Fruit fly (Drosophila melanogaster) whole organism, embryonic: ENCODE data around the gene nudE.
A peak's percentile ranks its signal among the peaks of the same experiment; 100 is the strongest.

ENCODE experiments used
- CG10147 ChIP-seq: fragments of 200-800 bp; sonication (Bioruptor generic); optimal IDR thresholded peaks from 2 replicates; lab custom pipeline; 2019; ENCODE audit warnings: missing biosample characterization, mild to moderate bottlenecking, missing genetic modification characterization, moderate library complexity
- CG12155 ChIP-seq: fragments of 200-800 bp; sonication (Bioruptor generic); optimal IDR thresholded peaks from 3 replicates; lab custom pipeline; 2016; ENCODE audit warnings: missing biosample characterization, missing genetic modification characterization
- CG12299 ChIP-seq: fragments of 200-800 bp; sonication (Bioruptor generic); optimal IDR thresholded peaks from 2 replicates; lab custom pipeline; 2018; ENCODE audit warnings: missing biosample characterization, mild to moderate bottlenecking, missing genetic modification characterization
- CG12391 ChIP-seq: fragments of 200-800 bp; sonication (Bioruptor generic); optimal IDR thresholded peaks from 3 replicates; lab custom pipeline; 2018; ENCODE audit warnings: missing biosample characterization, mild to moderate bottlenecking, missing genetic modification characterization, moderate library complexity
- CG14014 ChIP-seq: fragments of 200-800 bp; sonication (Bioruptor generic); IDR thresholded peaks from 2 replicates; pipeline ENCODE4 v1.3.6; 2022; ENCODE audit warnings: missing biosample characterization, missing genetic modification characterization
- CG14710 ChIP-seq: fragments of 200-800 bp; sonication (Bioruptor generic); optimal IDR thresholded peaks from 3 replicates; lab custom pipeline; 2019; ENCODE audit warnings: missing biosample characterization, mild to moderate bottlenecking, missing genetic modification characterization, moderate library complexity
- CG14965 ChIP-seq: fragments of 200-800 bp; sonication (Bioruptor generic); optimal IDR thresholded peaks from 2 replicates; lab custom pipeline; 2016; ENCODE audit warnings: missing biosample characterization, missing genetic modification characterization, borderline replicate concordance
- CG15479 ChIP-seq: fragments of 200-800 bp; sonication (Bioruptor generic); optimal IDR thresholded peaks from 3 replicates; lab custom pipeline; 2019; ENCODE audit warnings: missing biosample characterization, mild to moderate bottlenecking, missing genetic modification characterization, moderate library complexity
- CG15514 ChIP-seq: fragments of 200-800 bp; sonication (Bioruptor generic); optimal IDR thresholded peaks from 3 replicates; lab custom pipeline; 2017; ENCODE audit warnings: missing biosample characterization, missing genetic modification characterization, mild to moderate bottlenecking, moderate library complexity, missing genetic modification reagents
- CG1602 ChIP-seq: fragments of 200-800 bp; sonication (Bioruptor generic); optimal IDR thresholded peaks from 3 replicates; lab custom pipeline; 2016; ENCODE audit warnings: missing biosample characterization, missing genetic modification characterization
- CG30403 ChIP-seq: fragments of 200-800 bp; sonication (Bioruptor generic); optimal IDR thresholded peaks from 3 replicates; lab custom pipeline; 2016; ENCODE audit warnings: missing biosample characterization, missing genetic modification characterization
- CG31388 ChIP-seq: fragments of 200-800 bp; sonication (Bioruptor generic); optimal IDR thresholded peaks from 2 replicates; lab custom pipeline; 2016; ENCODE audit warnings: missing biosample characterization, missing genetic modification characterization
- CG3407 ChIP-seq: fragments of 200-800 bp; sonication (Bioruptor generic); optimal IDR thresholded peaks from 2 replicates; lab custom pipeline; 2018; ENCODE audit warnings: missing biosample characterization, mild to moderate bottlenecking, missing genetic modification characterization
- CG4328 ChIP-seq: fragments of 200-800 bp; sonication (Bioruptor generic); optimal IDR thresholded peaks from 3 replicates; lab custom pipeline; 2017; ENCODE audit warnings: missing biosample characterization, missing genetic modification reagents, missing genetic modification characterization
- CG4854 ChIP-seq: fragments of 200-800 bp; sonication (Bioruptor generic); optimal IDR thresholded peaks from 2 replicates; lab custom pipeline; 2016; ENCODE audit warnings: missing biosample characterization, missing genetic modification characterization, inconsistent platforms
- CG7928 ChIP-seq: fragments of 200-800 bp; sonication (Bioruptor generic); optimal IDR thresholded peaks from 2 replicates; lab custom pipeline; 2017; ENCODE audit warnings: missing biosample characterization, mild to moderate bottlenecking, missing genetic modification characterization
- CG8944 ChIP-seq: fragments of 200-800 bp; sonication (Bioruptor generic); optimal IDR thresholded peaks from 3 replicates; lab custom pipeline; 2016; ENCODE audit warnings: missing biosample characterization, missing genetic modification characterization
- CG9437 ChIP-seq: fragments of 200-800 bp; sonication (Bioruptor generic); optimal IDR thresholded peaks from 2 replicates; lab custom pipeline; 2018; ENCODE audit warnings: missing biosample characterization, mild to moderate bottlenecking, missing genetic modification characterization
- CkIIα-i1 ChIP-seq: fragments of 200-800 bp; sonication (Bioruptor generic); IDR thresholded peaks from 2 replicates; pipeline ENCODE4 v1.3.6; 2022; ENCODE audit warnings: missing biosample characterization, missing genetic modification characterization
- CoRest ChIP-seq: fragments of 200-800 bp; sonication (Bioruptor generic); optimal IDR thresholded peaks from 3 replicates; lab custom pipeline; 2018; ENCODE audit warnings: missing biosample characterization, mild to moderate bottlenecking, missing genetic modification characterization, moderate library complexity
- CrebB ChIP-seq: fragments of 200-800 bp; sonication (Bioruptor generic); optimal IDR thresholded peaks from 3 replicates; lab custom pipeline; 2018; ENCODE audit warnings: missing biosample characterization, mild to moderate bottlenecking, missing genetic modification characterization
- Elba2 ChIP-seq: fragments of 200-800 bp; sonication (Bioruptor generic); optimal IDR thresholded peaks from 3 replicates; lab custom pipeline; 2016; ENCODE audit warnings: missing biosample characterization, missing genetic modification characterization
- HLHmδ ChIP-seq: fragments of 200-800 bp; sonication (Bioruptor generic); optimal IDR thresholded peaks from 2 replicates; lab custom pipeline; 2018; ENCODE audit warnings: missing biosample characterization, mild to moderate bottlenecking, missing genetic modification characterization, moderate library complexity
- Hmx ChIP-seq: fragments of 200-800 bp; sonication (Bioruptor generic); optimal IDR thresholded peaks from 2 replicates; lab custom pipeline; 2016; ENCODE audit warnings: missing biosample characterization, missing genetic modification characterization
- Hr51 ChIP-seq, 2 experiments: fragments of 200-800 bp; sonication (Bioruptor generic); optimal IDR thresholded peaks; 2 replicates in 1 of 2; 3 replicates in 1 of 2; lab custom pipeline; 2016 to 2018; ENCODE audit warnings: missing biosample characterization in 2 of 2, missing genetic modification characterization in 2 of 2, mild to moderate bottlenecking in 1 of 2, moderate library complexity in 1 of 2
- MESR4 ChIP-seq: fragments of 200-800 bp; sonication (Bioruptor generic); optimal IDR thresholded peaks from 2 replicates; lab custom pipeline; 2018; ENCODE audit warnings: missing biosample characterization, mild to moderate bottlenecking, missing genetic modification characterization, moderate library complexity
- NK7.1 ChIP-seq: fragments of 200-800 bp; sonication (Bioruptor generic); optimal IDR thresholded peaks from 3 replicates; lab custom pipeline; 2016; ENCODE audit warnings: missing biosample characterization, missing genetic modification characterization
- Opbp ChIP-seq: fragments of 200-800 bp; sonication (Bioruptor generic); IDR thresholded peaks from 3 replicates; pipeline ENCODE4 v1.3.6; 2022; ENCODE audit warnings: missing biosample characterization, missing genetic modification characterization; ENCODE audit not compliant: partially characterized antibody
- Sox100B ChIP-seq: fragments of 200-800 bp; sonication (Bioruptor generic); optimal IDR thresholded peaks from 3 replicates; lab custom pipeline; 2018; ENCODE audit warnings: missing biosample characterization, mild to moderate bottlenecking, missing genetic modification characterization
- Sox102F ChIP-seq: fragments of 200-800 bp; sonication (Bioruptor generic); optimal IDR thresholded peaks from 2 replicates; lab custom pipeline; 2018; ENCODE audit warnings: missing biosample characterization, mild to moderate bottlenecking, missing genetic modification characterization, moderate library complexity
- Stat92E ChIP-seq, 3 experiments: fragments of >200 bp in 2 of 3; fragments of 200-800 bp in 1 of 3; sonication (Bioruptor generic) in 1 of 3; optimal IDR thresholded peaks; 2 replicates each; lab custom pipeline; 2017 to 2019; ENCODE audit warnings: missing biosample characterization in 3 of 3, missing genetic modification characterization in 3 of 3, mild to moderate bottlenecking in 1 of 3, moderate library complexity in 1 of 3
- Tbp ChIP-seq: fragments of >200 bp; optimal IDR thresholded peaks from 2 replicates; lab custom pipeline; 2018; ENCODE audit warnings: missing biosample characterization, missing genetic modification characterization
- Vsx1 ChIP-seq: fragments of 200-800 bp; sonication (Bioruptor generic); optimal IDR thresholded peaks from 2 replicates; lab custom pipeline; 2017; ENCODE audit warnings: missing biosample characterization, mild to moderate bottlenecking, missing genetic modification characterization, missing genetic modification reagents
- YL-1 ChIP-seq: fragments of 200-800 bp; sonication (Bioruptor generic); optimal IDR thresholded peaks from 3 replicates; lab custom pipeline; 2017; ENCODE audit warnings: missing biosample characterization, mild to moderate bottlenecking, missing genetic modification characterization
- ash1 ChIP-seq: fragments of 200-800 bp; sonication (Bioruptor generic); optimal IDR thresholded peaks from 2 replicates; lab custom pipeline; 2018; ENCODE audit warnings: missing biosample characterization, mild to moderate bottlenecking, missing genetic modification characterization
- cg ChIP-seq: fragments of 200-800 bp; sonication (Bioruptor generic); optimal IDR thresholded peaks from 3 replicates; lab custom pipeline; 2019; ENCODE audit warnings: missing biosample characterization, mild to moderate bottlenecking, missing genetic modification characterization, moderate library complexity
- danr ChIP-seq: fragments of 200-800 bp; sonication (Bioruptor generic); IDR thresholded peaks from 2 replicates; pipeline ENCODE4 v1.3.6; 2022; ENCODE audit warnings: missing biosample characterization, missing genetic modification characterization
- dimm ChIP-seq: fragments of 200-800 bp; sonication (Bioruptor generic); IDR thresholded peaks from 2 replicates; pipeline ENCODE4 v1.3.6; 2022; ENCODE audit warnings: missing biosample characterization, missing genetic modification characterization
- eve ChIP-seq, 2 experiments: fragments of >200 bp; optimal IDR thresholded peaks; 2 replicates each; lab custom pipeline; 2017; ENCODE audit warnings: missing biosample characterization in 2 of 2, missing genetic modification characterization in 2 of 2
- fd96Cb ChIP-seq: fragments of 200-800 bp; sonication (Bioruptor generic); optimal IDR thresholded peaks from 2 replicates; lab custom pipeline; 2018; ENCODE audit warnings: missing biosample characterization, mild to moderate bottlenecking, missing genetic modification characterization, moderate library complexity
- gce ChIP-seq: fragments of 200-800 bp; sonication (Bioruptor generic); IDR thresholded peaks from 3 replicates; pipeline ENCODE4 v1.3.6; 2022; ENCODE audit warnings: missing biosample characterization, missing genetic modification characterization
- ham ChIP-seq: fragments of 200-800 bp; sonication (Bioruptor generic); IDR thresholded peaks from 2 replicates; pipeline ENCODE4 v1.3.6; 2022; ENCODE audit warnings: missing biosample characterization, missing genetic modification characterization
- inv ChIP-seq: fragments of 200-800 bp; sonication (Bioruptor generic); IDR thresholded peaks from 2 replicates; pipeline ENCODE4 v1.3.6; 2022; ENCODE audit warnings: missing biosample characterization, missing genetic modification characterization; ENCODE audit not compliant: partially characterized antibody
- kni ChIP-seq: fragments of 200-800 bp; sonication (Bioruptor generic); optimal IDR thresholded peaks from 3 replicates; lab custom pipeline; 2017; ENCODE audit warnings: mild to moderate bottlenecking, missing biosample characterization, missing genetic modification reagents, missing genetic modification characterization
- mam ChIP-seq: fragments of 200-800 bp; sonication (Bioruptor generic); optimal IDR thresholded peaks from 3 replicates; lab custom pipeline; 2016; ENCODE audit warnings: missing biosample characterization, missing genetic modification characterization
- nerfin-2 ChIP-seq: fragments of 200-800 bp; sonication (Bioruptor generic); IDR thresholded peaks from 2 replicates; pipeline ENCODE4 v1.3.6; 2022; ENCODE audit warnings: missing biosample characterization, missing genetic modification characterization; ENCODE audit not compliant: partially characterized antibody
- salm ChIP-seq: fragments of 200-800 bp; sonication (Bioruptor generic); optimal IDR thresholded peaks from 2 replicates; lab custom pipeline; 2018; ENCODE audit warnings: missing biosample characterization, mild to moderate bottlenecking, missing genetic modification characterization
- sisA ChIP-seq: fragments of 200-800 bp; sonication (Bioruptor generic); IDR thresholded peaks from 2 replicates; pipeline ENCODE4 v1.3.6; 2022; ENCODE audit warnings: missing biosample characterization, missing genetic modification characterization
- tna ChIP-seq: fragments of 200-800 bp; sonication (Bioruptor generic); IDR thresholded peaks from 2 replicates; pipeline ENCODE4 v1.3.6; 2022; ENCODE audit warnings: missing biosample characterization, missing genetic modification characterization; ENCODE audit not compliant: partially characterized antibody
- ttk ChIP-seq: fragments of 200-800 bp; sonication (Bioruptor generic); IDR thresholded peaks from 2 replicates; pipeline ENCODE4 v2.1.2; 2022; ENCODE audit warnings: missing biosample characterization, missing genetic modification characterization

The nudE gene

DNA sequence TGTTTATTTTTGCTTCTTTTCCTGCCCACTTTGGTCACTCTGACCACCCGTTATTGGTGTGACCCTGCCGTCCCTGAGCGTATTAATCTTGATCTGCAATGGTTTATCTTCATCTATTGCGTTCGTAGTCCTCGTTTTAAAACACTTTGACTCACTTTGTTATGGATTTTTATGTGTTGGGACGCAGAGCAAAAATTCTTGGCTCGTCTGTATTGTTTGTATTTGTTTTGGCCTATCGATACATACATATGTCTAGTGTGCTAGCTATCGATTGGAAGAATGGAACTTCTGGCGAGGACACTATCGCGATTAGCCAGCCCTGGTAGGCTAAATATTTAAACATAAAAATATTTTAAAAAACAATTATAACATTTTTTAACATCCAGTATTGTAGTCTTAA, 39.4 kb upstream of the nudE start, which contains the start of gene CG10809 (continued):
- TF ChIP-seq dimm (GFP tag; lab: Robert Waterston, UW) (no peak), NK7.1 (GFP tag; lab: Kevin White, UChicago) (no peak), CG9437 (no peak), CG30403 (peak; percentile 35), tna (GFP tag; lab: Robert Waterston, UW) (peak; percentile 89), CG10147 (GFP tag; lab: Kevin White, UChicago) (peak; percentile 4), CG15514 (peak; percentile 87), CkIIα-i1 (GFP tag; lab: Robert Waterston, UW) (no peak), mam (peak; percentile 11), CrebB (tag; lab: Kevin White, UChicago) (no peak), Tbp (GFP tag; lab: Kevin White, UChicago) (no peak), HLHmδ (no peak), CG12391 (tag; lab: Kevin White, UChicago) (peak; percentile 67), YL-1 (peak; percentile 88), CoRest (tag; lab: Kevin White, UChicago) (peak; percentile 48), ham (no peak), kni (GFP tag; lab: Kevin White, UChicago) (no peak), ttk (GFP tag; lab: Robert Waterston, UW) (no peak), MESR4 (GFP tag; lab: Kevin White, UChicago) (peak; percentile 81), Hr51 (GFP tag; optimal IDR thresholded peaks at IDR 0.05; lab: Kevin White, UChicago) (peak in 1 of 2 experiments; percentile 0), Sox102F (GFP tag; lab: Kevin White, UChicago) (no peak), fd96Cb (tag; lab: Kevin White, UChicago) (peak; percentile 7), danr (GFP tag; lab: Robert Waterston, UW) (no peak), CG14710 (tag; lab: Kevin White, UChicago) (peak; percentile 79), CG14014 (GFP tag; lab: Robert Waterston, UW) (no peak), gce (GFP tag; lab: Robert Waterston, UW) (no peak), Elba2 (GFP tag; lab: Kevin White, UChicago) (peak; percentile 49), ash1 (GFP tag; lab: Kevin White, UChicago) (no peak), CG1602 (GFP tag; lab: Kevin White, UChicago) (no peak), CG8944 (no peak), eve (GFP tag; optimal IDR thresholded peaks at IDR 0.05; lab: Kevin White, UChicago) (no peak), Opbp (GFP tag; lab: Robert Waterston, UW) (peak; percentile 94), CG14965 (GFP tag; lab: Kevin White, UChicago) (no peak), inv (GFP tag; lab: Robert Waterston, UW) (peak; percentile 91), sisA (GFP tag; lab: Robert Waterston, UW) (no peak; the same call in 1 of the 2 replicates), CG4854 (GFP tag; lab: Kevin White, UChicago) (no peak), CG3407 (GFP tag; lab: Kevin White, UChicago) (no peak), Vsx1 (GFP tag; lab: Kevin White, UChicago) (no peak), cg (GFP tag; lab: Kevin White, UChicago) (peak; percentile 37), Hmx (GFP tag; lab: Kevin White, UChicago) (no peak), nerfin-2 (GFP tag; lab: Robert Waterston, UW) (peak; percentile 73), Sox100B (GFP tag; lab: Kevin White, UChicago) (no peak), CG4328 (GFP tag; lab: Kevin White, UChicago) (no peak), CG12299 (tag; lab: Kevin White, UChicago) (no peak), CG12155 (GFP tag; lab: Kevin White, UChicago) (peak; percentile 37), Stat92E (GFP tag; optimal IDR thresholded peaks at IDR 0.05; lab: Kevin White, UChicago) (no peak), salm (tag; lab: Kevin White, UChicago) (no peak), CG31388 (GFP tag; lab: Kevin White, UChicago) (no peak), CG7928 (GFP tag; lab: Kevin White, UChicago) (peak; percentile 93), CG15479 (GFP tag; lab: Kevin White, UChicago) (no peak)
